Worm (Caenorhabditis elegans) whole organism, late embryonic: Measurements from ENCODE around the gene sax-7.

Experiments used
- C38D4.7 ChIP-seq: fragments of 200-800 bp; sonication (Bioruptor generic); optimal IDR thresholded peaks from 2 replicates; lab custom pipeline; 2018; ENCODE audit warnings: mild to moderate bottlenecking, missing genetic modification characterization, moderate library complexity, missing compliant biosample characterization
- F13H6.1 ChIP-seq: sonication (generic microtip); optimal IDR thresholded peaks from 2 replicates; lab custom pipeline; 2016; ENCODE audit warnings: missing genetic modification characterization, missing compliant biosample characterization
- K02D7.2 ChIP-seq: sonication (generic microtip); optimal IDR thresholded peaks from 2 replicates; lab custom pipeline; 2017; ENCODE audit warnings: mild to moderate bottlenecking, missing genetic modification characterization, missing compliant biosample characterization
- K09A11.1 ChIP-seq: sonication (generic microtip); optimal IDR thresholded peaks from 2 replicates; lab custom pipeline; 2017; ENCODE audit warnings: antibody characterized with exemption, mild to moderate bottlenecking, missing genetic modification characterization, missing compliant biosample characterization; ENCODE audit not compliant: insufficient read depth
- Y22D7AL.16 ChIP-seq: sonication (generic microtip); optimal IDR thresholded peaks from 2 replicates; lab custom pipeline; 2016; ENCODE audit warnings: missing genetic modification characterization, missing compliant biosample characterization
- ceh-14 ChIP-seq: sonication (generic microtip); optimal IDR thresholded peaks from 2 replicates; lab custom pipeline; 2016; ENCODE audit warnings: missing genotype, missing genetic modification characterization, missing compliant biosample characterization
- ceh-18 ChIP-seq: sonication (generic microtip); optimal IDR thresholded peaks from 2 replicates; lab custom pipeline; 2016; ENCODE audit warnings: missing genetic modification characterization, missing compliant biosample characterization
- ceh-19 ChIP-seq: fragments of 200-800 bp; sonication (Bioruptor generic); optimal IDR thresholded peaks from 2 replicates; lab custom pipeline; 2018; ENCODE audit warnings: mild to moderate bottlenecking, missing genetic modification characterization, missing compliant biosample characterization
- ceh-2 ChIP-seq: sonication (generic microtip); optimal IDR thresholded peaks from 2 replicates; lab custom pipeline; 2016; ENCODE audit warnings: missing genotype, missing genetic modification characterization, missing compliant biosample characterization
- ceh-31 ChIP-seq: sonication (generic microtip); optimal IDR thresholded peaks from 2 replicates; lab custom pipeline; 2016; ENCODE audit warnings: missing genetic modification characterization, missing compliant biosample characterization
- ceh-45 ChIP-seq: fragments of 200-800 bp; sonication (Bioruptor generic); IDR thresholded peaks from 2 replicates; pipeline ENCODE4 v1.3.6; 2022; ENCODE audit warnings: missing genetic modification reagents, missing genetic modification characterization, missing compliant biosample characterization
- ceh-48 ChIP-seq: sonication (generic microtip); optimal IDR thresholded peaks from 2 replicates; lab custom pipeline; 2016; ENCODE audit warnings: missing genetic modification characterization, inconsistent platforms, missing compliant biosample characterization
- ceh-6 ChIP-seq: fragments of 200-800 bp; sonication (Bioruptor generic); optimal IDR thresholded peaks from 2 replicates; lab custom pipeline; 2018; ENCODE audit warnings: mild to moderate bottlenecking, missing genetic modification characterization, missing compliant biosample characterization
- dmd-4 ChIP-seq: sonication (generic microtip); optimal IDR thresholded peaks from 2 replicates; lab custom pipeline; 2016; ENCODE audit warnings: borderline replicate concordance, missing genetic modification characterization, missing compliant biosample characterization
- elt-4 ChIP-seq: sonication (generic microtip); optimal IDR thresholded peaks from 2 replicates; lab custom pipeline; 2016; ENCODE audit warnings: missing genetic modification characterization, missing compliant biosample characterization
- ets-4 ChIP-seq: sonication (generic microtip); optimal IDR thresholded peaks from 2 replicates; lab custom pipeline; 2016; ENCODE audit warnings: missing genetic modification characterization, missing compliant biosample characterization
- eyg-1 ChIP-seq: sonication (generic microtip); optimal IDR thresholded peaks from 2 replicates; lab custom pipeline; 2016; ENCODE audit warnings: missing genotype, missing genetic modification characterization, missing compliant biosample characterization
- fax-1 ChIP-seq: sonication (generic microtip); optimal IDR thresholded peaks from 2 replicates; lab custom pipeline; 2016; ENCODE audit warnings: missing genotype, missing genetic modification characterization, missing compliant biosample characterization
- fkh-10 ChIP-seq: fragments of 150-350 bp; optimal IDR thresholded peaks from 2 replicates; lab custom pipeline; 2014; ENCODE audit warnings: missing biosample characterization, missing genetic modification reagents, missing genetic modification characterization
- fkh-6 ChIP-seq: sonication (generic microtip); optimal IDR thresholded peaks from 2 replicates; lab custom pipeline; 2016; ENCODE audit warnings: missing genetic modification characterization, missing compliant biosample characterization
- gmeb-2 ChIP-seq: sonication (generic microtip); optimal IDR thresholded peaks from 2 replicates; lab custom pipeline; 2016; ENCODE audit warnings: missing genetic modification characterization, inconsistent platforms, missing compliant biosample characterization
- madf-2 ChIP-seq: sonication (generic microtip); optimal IDR thresholded peaks from 2 replicates; lab custom pipeline; 2017; ENCODE audit warnings: missing genetic modification characterization, missing compliant biosample characterization
- mec-3 ChIP-seq: sonication (generic microtip); optimal IDR thresholded peaks from 2 replicates; lab custom pipeline; 2016; ENCODE audit warnings: borderline replicate concordance, missing genetic modification characterization, missing compliant biosample characterization
- nfya-1 ChIP-seq: sonication (generic microtip); optimal IDR thresholded peaks from 2 replicates; lab custom pipeline; 2017; ENCODE audit warnings: missing genetic modification characterization, mild to moderate bottlenecking, missing compliant biosample characterization, antibody characterized with exemption, moderate library complexity
- npax-4 ChIP-seq: sonication (generic microtip); optimal IDR thresholded peaks from 2 replicates; lab custom pipeline; 2016; ENCODE audit warnings: missing genetic modification characterization, missing compliant biosample characterization
- odd-2 ChIP-seq: sonication (generic microtip); optimal IDR thresholded peaks from 2 replicates; lab custom pipeline; 2017; ENCODE audit warnings: antibody characterized with exemption, mild to moderate bottlenecking, missing genetic modification characterization, missing compliant biosample characterization
- pat-9 ChIP-seq: fragments of 200-800 bp; sonication (Bioruptor generic); optimal IDR thresholded peaks from 2 replicates; lab custom pipeline; 2018; ENCODE audit warnings: mild to moderate bottlenecking, missing genetic modification characterization, moderate library complexity, missing compliant biosample characterization
- pax-1 ChIP-seq: fragments of 150-350 bp; optimal IDR thresholded peaks from 2 replicates; lab custom pipeline; 2014; ENCODE audit warnings: missing biosample characterization, missing genetic modification characterization
- pha-2 ChIP-seq: sonication (generic microtip); optimal IDR thresholded peaks from 2 replicates; lab custom pipeline; 2017; ENCODE audit warnings: mild to moderate bottlenecking, missing genetic modification characterization, missing compliant biosample characterization
- pha-4 ChIP-seq: fragments of 150-350 bp; optimal IDR thresholded peaks from 2 replicates; lab custom pipeline; 2018; ENCODE audit warnings: missing biosample characterization, missing genetic modification reagents, missing genetic modification characterization
- pros-1 ChIP-seq: fragments of 150-350 bp; optimal IDR thresholded peaks from 2 replicates; lab custom pipeline; 2014; ENCODE audit warnings: missing biosample characterization, missing genetic modification reagents, missing genetic modification characterization
- rnt-1 ChIP-seq: sonication (generic microtip); optimal IDR thresholded peaks from 2 replicates; lab custom pipeline; 2016; ENCODE audit warnings: missing genetic modification characterization, missing compliant biosample characterization
- sox-2 ChIP-seq: fragments of 200-800 bp; sonication (Bioruptor generic); IDR thresholded peaks from 2 replicates; pipeline ENCODE4 v1.3.6; 2022; ENCODE audit warnings: missing genetic modification reagents, missing genetic modification characterization, missing compliant biosample characterization
- tbx-2 ChIP-seq: sonication (generic microtip); optimal IDR thresholded peaks from 2 replicates; lab custom pipeline; 2016; ENCODE audit warnings: missing genetic modification characterization, missing compliant biosample characterization
- ttx-3 ChIP-seq: sonication (generic microtip); optimal IDR thresholded peaks from 2 replicates; lab custom pipeline; 2016; ENCODE audit warnings: missing genetic modification reagents, missing genetic modification characterization, missing compliant biosample characterization
- unc-42 ChIP-seq: sonication (generic microtip); optimal IDR thresholded peaks from 2 replicates; lab custom pipeline; 2016; ENCODE audit warnings: missing genotype, missing genetic modification characterization, missing compliant biosample characterization
- unc-86 ChIP-seq: sonication (generic microtip); optimal IDR thresholded peaks from 2 replicates; lab custom pipeline; 2016; ENCODE audit warnings: missing genetic modification characterization, missing compliant biosample characterization
- ztf-16 ChIP-seq: sonication (generic microtip); optimal IDR thresholded peaks from 2 replicates; lab custom pipeline; 2017; ENCODE audit warnings: missing genetic modification characterization, missing compliant biosample characterization

Gene sax-7

ce11 chrIV:8112187-8112586, 49.7 kb downstream of the sax-7 start, which contains the start of gene Y42H9AR.4 (continued):
- no peak for TF ChIP-seq fax-1 (tag; lab: Kevin White, UChicago)

DNA sequence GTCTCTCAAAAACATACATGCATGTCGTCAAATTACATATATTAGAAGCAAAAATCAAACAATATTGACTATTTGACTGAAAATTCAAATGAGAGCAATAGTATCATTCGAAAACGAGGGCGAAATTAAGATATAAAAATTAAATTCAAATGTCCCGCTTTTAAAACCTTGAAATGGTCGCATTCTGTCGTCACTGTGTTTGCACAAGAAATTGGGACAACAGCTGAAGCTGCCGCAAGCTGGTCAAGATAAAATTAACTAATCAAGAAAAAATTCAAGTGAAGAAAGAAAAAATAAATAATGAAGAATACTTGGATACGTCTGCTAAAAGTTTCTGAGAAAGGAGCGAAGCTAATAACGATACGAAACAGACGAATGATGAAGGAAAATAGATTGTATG, 50.2 kb downstream of the sax-7 start:
- TF ChIP-seq nfya-1 (no peak), ceh-6 (GFP tag; lab: Kevin White, UChicago) (no peak), ztf-16 (tag; lab: Kevin White, UChicago) (no peak), ceh-19 (GFP tag; lab: Kevin White, UChicago) (no peak), fax-1 (tag; lab: Kevin White, UChicago) (no peak), ceh-14 (tag; lab: Kevin White, UChicago) (no peak), fkh-10 (GFP tag; lab: Kevin White, UChicago) (no peak), K02D7.2 (no peak), ceh-2 (tag; lab: Kevin White, UChicago) (no peak), madf-2 (tag; lab: Kevin White, UChicago) (no peak), ceh-45 (GFP tag; lab: Robert Waterston, UW) (no peak), ttx-3 (tag; lab: Kevin White, UChicago) (no peak)

DNA sequence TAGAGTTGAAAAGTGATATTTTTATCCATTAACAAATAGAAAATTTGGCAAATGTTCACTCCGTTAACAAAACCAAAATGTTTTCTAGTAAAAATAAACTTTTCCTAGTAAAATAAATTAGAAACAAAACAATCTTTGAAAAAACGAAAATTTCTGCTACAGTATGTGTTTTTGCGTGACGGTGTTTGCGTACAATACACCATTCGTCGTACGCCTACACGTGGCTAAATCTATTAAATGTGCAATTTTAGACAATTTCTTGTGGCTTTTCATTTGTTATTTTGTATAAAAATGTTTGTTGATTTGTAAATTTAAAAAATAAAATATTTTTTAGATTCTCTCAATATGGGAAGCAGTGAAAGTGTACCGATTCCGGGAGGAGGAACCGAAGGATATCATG, 50.7 kb downstream of the sax-7 start, which contains the start of gene Y42H9AR.1:
Y42H9AR.1 (plus strand) TSS at position 233 of the 400 bp plus-strand sequence.
- TF ChIP-seq dmd-4 (tag; lab: Kevin White, UChicago) (no peak), pha-4 (no peak), ceh-48 (tag; lab: Kevin White, UChicago) (no peak), rnt-1 (tag; lab: Kevin White, UChicago) (no peak)

- TF ChIP-seq unc-42 (tag; lab: Kevin White, UChicago) = no peak
- TF ChIP-seq C38D4.7 = no peak
- TF ChIP-seq ceh-31 (tag; lab: Kevin White, UChicago) = no peak
- no peak for TF ChIP-seq unc-86 (tag; lab: Kevin White, UChicago)
- no peak for TF ChIP-seq ets-4 (tag; lab: Kevin White, UChicago)
- no peak for TF ChIP-seq sox-2 (GFP tag; lab: Robert Waterston, UW)
- no peak for TF ChIP-seq Y22D7AL.16 (tag; lab: Kevin White, UChicago)
- TF ChIP-seq eyg-1 (tag; lab: Kevin White, UChicago) = no peak
- no peak for TF ChIP-seq gmeb-2 (tag; lab: Kevin White, UChicago)
- TF ChIP-seq fkh-6 = no peak
- no peak for TF ChIP-seq odd-2 (tag; lab: Kevin White, UChicago)
- TF ChIP-seq, all 69 proteins: peak for 0
Observed at ce11 chrIV:8114535-8114934, 52.1 kb downstream of the sax-7 start.

DNA sequence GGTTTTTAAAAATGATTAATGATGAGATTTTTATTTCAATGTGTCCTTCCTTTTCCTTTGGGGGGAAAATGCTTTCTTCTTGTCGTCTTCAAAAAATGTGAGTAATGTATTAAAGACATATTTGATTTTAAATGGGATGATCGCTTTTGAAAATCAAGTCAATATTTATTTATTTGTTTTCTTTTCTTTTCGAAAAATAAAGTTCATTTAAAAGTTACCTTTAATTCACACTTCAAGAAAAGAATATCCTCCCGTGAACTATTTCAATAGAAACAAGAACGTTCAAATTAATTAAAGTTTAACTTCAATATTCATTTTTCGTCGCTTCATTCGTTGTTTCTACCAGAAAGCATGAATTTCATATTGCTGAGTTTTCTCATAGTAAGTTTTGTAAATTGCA, 53.0 kb downstream of the sax-7 start, which contains the start of gene irld-8:
irld-8 (plus strand) TSS at position 301 of the 400 bp plus-strand sequence.
- TF ChIP-seq tbx-2 (tag; lab: Kevin White, UChicago) = no peak
- TF ChIP-seq pros-1 (tag; lab: Kevin White, UChicago) = no peak
- TF ChIP-seq unc-42 (tag; lab: Kevin White, UChicago) = no peak
- no peak for TF ChIP-seq pat-9 (tag; lab: Kevin White, UChicago)
- no peak for TF ChIP-seq K09A11.1 (tag; lab: Kevin White, UChicago)
- TF ChIP-seq elt-4 (tag; lab: Kevin White, UChicago) = no peak
- TF ChIP-seq F13H6.1 (tag; lab: Kevin White, UChicago) = no peak
- no peak for TF ChIP-seq npax-4 (tag; lab: Kevin White, UChicago)
- TF ChIP-seq ceh-14 (tag; lab: Kevin White, UChicago) = no peak
- no peak for TF ChIP-seq mec-3
- no peak for TF ChIP-seq pha-2 (tag; lab: Kevin White, UChicago)
- TF ChIP-seq pax-1 (tag; lab: Kevin White, UChicago) = no peak
- TF ChIP-seq pha-4 = no peak
- no peak for TF ChIP-seq ceh-18 (tag; lab: Kevin White, UChicago)
